Worm (Caenorhabditis elegans) whole organism, L4 larva: ENCODE measurements around the gene Y48E1C.4.

Source experiments
- F26F4.8 ChIP-seq: fragments of 200-800 bp; sonication (Bioruptor generic); conservative IDR thresholded peaks from 2 replicates; pipeline ENCODE4 v1.3.6; 2022; ENCODE audit warnings: missing genetic modification characterization, missing compliant biosample characterization
- F44E2.7 ChIP-seq: fragments of 200-800 bp; sonication (Bioruptor generic); IDR thresholded peaks from 2 replicates; pipeline ENCODE4 v2.1.2; 2022; ENCODE audit warnings: missing genetic modification characterization, missing compliant biosample characterization
- F49E8.2 ChIP-seq: sonication (generic microtip); optimal IDR thresholded peaks from 2 replicates; lab custom pipeline; 2016; ENCODE audit warnings: missing compliant biosample characterization, mild to moderate bottlenecking, missing genetic modification characterization, borderline replicate concordance
- R02D3.7 ChIP-seq: fragments of 150-350 bp; sonication (generic microtip); optimal IDR thresholded peaks from 3 replicates; lab custom pipeline; 2014; ENCODE audit warnings: missing biosample characterization, missing genetic modification characterization
- T20F7.1 ChIP-seq: fragments of 200-800 bp; sonication (Bioruptor generic); optimal IDR thresholded peaks from 2 replicates; lab custom pipeline; 2018; ENCODE audit warnings: mild to moderate bottlenecking, missing genetic modification characterization, missing compliant biosample characterization
- Y105C5A.15 ChIP-seq: fragments of 200-800 bp; sonication (Bioruptor generic); IDR thresholded peaks from 2 replicates; pipeline ENCODE4 v1.3.6; 2022; ENCODE audit warnings: missing genetic modification characterization, missing compliant biosample characterization
- Y75B8A.6 ChIP-seq: fragments of 200-800 bp; sonication (Bioruptor generic); IDR thresholded peaks from 2 replicates; pipeline ENCODE4 v1.3.6; 2022; ENCODE audit warnings: missing genetic modification reagents, missing genetic modification characterization, missing compliant biosample characterization
- ZK337.2 ChIP-seq: fragments of 200-800 bp; sonication (Bioruptor generic); IDR thresholded peaks from 2 replicates; pipeline ENCODE4 v1.3.6; 2022; ENCODE audit warnings: missing genetic modification reagents, missing genetic modification characterization, missing compliant biosample characterization
- ZK546.5 ChIP-seq, 2 experiments: sonication (generic microtip); optimal IDR thresholded peaks; 2 replicates each; lab custom pipeline; 2017; ENCODE audit warnings: missing biosample characterization in 2 of 2, missing genetic modification characterization in 2 of 2
- aly-2 ChIP-seq: sonication (generic microtip); optimal IDR thresholded peaks from 2 replicates; lab custom pipeline; 2018; ENCODE audit warnings: missing biosample characterization, missing genetic modification characterization
- ama-1 ChIP-seq: fragments of 150-350 bp; optimal IDR thresholded peaks from 2 replicates; lab custom pipeline; 2014; ENCODE audit warnings: inconsistent platforms, mixed read lengths
- attf-4 ChIP-seq: sonication (generic microtip); optimal IDR thresholded peaks from 3 replicates; lab custom pipeline; 2017; ENCODE audit warnings: missing biosample characterization, missing genetic modification characterization
- ceh-32 ChIP-seq: sonication (generic microtip); optimal IDR thresholded peaks from 2 replicates; lab custom pipeline; 2016; ENCODE audit warnings: mild to moderate bottlenecking, missing genetic modification characterization, missing compliant biosample characterization; ENCODE audit not compliant: poor library complexity
- ceh-44 ChIP-seq: fragments of 200-800 bp; sonication (Bioruptor generic); IDR thresholded peaks from 2 replicates; pipeline ENCODE4 v1.3.6; 2022; ENCODE audit warnings: missing genetic modification reagents, missing genetic modification characterization, missing compliant biosample characterization
- ceh-62 ChIP-seq: sonication (generic microtip); optimal IDR thresholded peaks from 2 replicates; lab custom pipeline; 2017; ENCODE audit warnings: missing biosample characterization, missing genetic modification characterization
- ces-1 ChIP-seq: fragments of 150-350 bp; sonication (generic microtip); optimal IDR thresholded peaks from 4 replicates; lab custom pipeline; 2014; ENCODE audit warnings: missing biosample characterization, missing genetic modification reagents, missing genetic modification characterization
- daf-16 ChIP-seq, 3 experiments: sonication (generic microtip); optimal IDR thresholded peaks; 2 replicates each; lab custom pipeline; 2016 to 2017; ENCODE audit warnings: missing genetic modification characterization in 3 of 3, missing genetic modification reagents in 3 of 3, mild to moderate bottlenecking in 2 of 3, missing compliant biosample characterization in 2 of 3, missing biosample characterization in 1 of 3, moderate library complexity in 1 of 3
- dmd-6 ChIP-seq: fragments of 200-800 bp; sonication (Bioruptor generic); IDR thresholded peaks from 2 replicates; pipeline ENCODE4 v1.3.6; 2022; ENCODE audit warnings: missing genetic modification reagents, missing genetic modification characterization, missing compliant biosample characterization
- gei-8 ChIP-seq: fragments of 200-800 bp; sonication (Bioruptor generic); optimal IDR thresholded peaks from 2 replicates; lab custom pipeline; 2018; ENCODE audit warnings: mild to moderate bottlenecking, missing genetic modification characterization, missing compliant biosample characterization
- hif-1 ChIP-seq, 2 experiments: sonication (generic microtip); optimal IDR thresholded peaks; 2 replicates each; lab custom pipeline; 2016 to 2017; ENCODE audit warnings: missing compliant biosample characterization in 2 of 2, missing genetic modification characterization in 2 of 2, missing genetic modification reagents in 2 of 2, missing genotype in 2 of 2, mild to moderate bottlenecking in 1 of 2
- lim-7 ChIP-seq: fragments of 200-800 bp; sonication (Bioruptor generic); IDR thresholded peaks from 2 replicates; pipeline ENCODE4 v1.3.6; 2022; ENCODE audit warnings: missing genetic modification characterization, missing compliant biosample characterization
- lin-1 ChIP-seq: fragments of 200-800 bp; sonication (Bioruptor generic); IDR thresholded peaks from 2 replicates; pipeline ENCODE4 v1.3.6; 2022; ENCODE audit warnings: missing genetic modification reagents, missing genetic modification characterization, missing compliant biosample characterization
- lin-13 ChIP-seq: fragments of 150-350 bp; optimal IDR thresholded peaks from 2 replicates; lab custom pipeline; 2014; ENCODE audit warnings: missing biosample characterization, missing genetic modification reagents, missing genetic modification characterization
- lin-38 ChIP-seq: fragments of 200-800 bp; sonication (Bioruptor generic); IDR thresholded peaks from 2 replicates; pipeline ENCODE4 v1.3.6; 2022; ENCODE audit warnings: missing genetic modification reagents, missing genetic modification characterization, missing compliant biosample characterization
- lin-39 ChIP-seq: fragments of 150-350 bp; optimal IDR thresholded peaks from 2 replicates; lab custom pipeline; 2014; ENCODE audit warnings: missing biosample characterization, missing genetic modification reagents, missing genetic modification characterization
- lsy-2 ChIP-seq, 2 experiments: fragments of 150-350 bp in 1 of 2; sonication (generic microtip) in 1 of 2; optimal IDR thresholded peaks; 2 replicates each; lab custom pipeline; 2014 to 2017; ENCODE audit warnings: missing biosample characterization in 2 of 2, missing genetic modification characterization in 2 of 2
- madf-9 ChIP-seq: fragments of 200-800 bp; sonication (Bioruptor generic); conservative IDR thresholded peaks from 2 replicates; pipeline ENCODE4 v1.3.6; 2022; ENCODE audit warnings: missing genetic modification reagents, missing genetic modification characterization, missing compliant biosample characterization
- mdl-1 ChIP-seq, 2 experiments: fragments of 150-350 bp in 1 of 2; sonication (generic microtip) in 1 of 2; optimal IDR thresholded peaks; 2 replicates each; lab custom pipeline; 2014 to 2017; ENCODE audit warnings: missing biosample characterization in 2 of 2, missing genetic modification characterization in 2 of 2
- mxl-2 ChIP-seq: fragments of 200-800 bp; sonication (Bioruptor generic); conservative IDR thresholded peaks from 2 replicates; pipeline ENCODE4 v1.3.6; 2022; ENCODE audit warnings: missing genetic modification reagents, missing genetic modification characterization, missing compliant biosample characterization
- mxl-3 ChIP-seq: fragments of 200-800 bp; sonication (Bioruptor generic); optimal IDR thresholded peaks from 2 replicates; lab custom pipeline; 2018; ENCODE audit warnings: mild to moderate bottlenecking, missing genetic modification characterization, missing compliant biosample characterization
- nhr-10 ChIP-seq: fragments of 150-350 bp; optimal IDR thresholded peaks from 2 replicates; lab custom pipeline; 2014; ENCODE audit warnings: missing biosample characterization, missing genetic modification characterization
- nhr-237 ChIP-seq: sonication (generic microtip); optimal IDR thresholded peaks from 2 replicates; lab custom pipeline; 2017; ENCODE audit warnings: missing biosample characterization, missing genetic modification characterization
- nhr-28 ChIP-seq: fragments of 150-350 bp; optimal IDR thresholded peaks from 2 replicates; lab custom pipeline; 2014; ENCODE audit warnings: missing biosample characterization, missing genetic modification characterization
- nhr-42 ChIP-seq: fragments of 200-800 bp; sonication (Bioruptor generic); IDR thresholded peaks from 2 replicates; pipeline ENCODE4 v1.3.6; 2022; ENCODE audit warnings: missing genetic modification characterization, missing compliant biosample characterization
- nhr-48 ChIP-seq: sonication (generic microtip); optimal IDR thresholded peaks from 2 replicates; lab custom pipeline; 2016; ENCODE audit warnings: mild to moderate bottlenecking, missing genetic modification characterization, missing compliant biosample characterization
- nhr-6 ChIP-seq: fragments of 150-350 bp; optimal IDR thresholded peaks from 2 replicates; lab custom pipeline; 2014; ENCODE audit warnings: missing biosample characterization, missing genetic modification characterization
- nhr-77 ChIP-seq: fragments of 150-350 bp; optimal IDR thresholded peaks from 2 replicates; lab custom pipeline; 2014; ENCODE audit warnings: missing biosample characterization, missing genetic modification characterization
- php-3 ChIP-seq: fragments of 200-800 bp; sonication (Bioruptor generic); IDR thresholded peaks from 2 replicates; pipeline ENCODE4 v1.3.6; 2022; ENCODE audit warnings: missing genetic modification reagents, missing genetic modification characterization, missing compliant biosample characterization
- rbr-2 ChIP-seq: sonication (generic microtip); optimal IDR thresholded peaks from 2 replicates; lab custom pipeline; 2016; ENCODE audit warnings: missing genotype, missing genetic modification characterization, missing compliant biosample characterization
- saeg-2 ChIP-seq: fragments of 200-800 bp; sonication (Bioruptor generic); IDR thresholded peaks from 2 replicates; pipeline ENCODE4 v1.3.6; 2022; ENCODE audit warnings: missing genetic modification reagents, missing genetic modification characterization, missing compliant biosample characterization
- set-16 ChIP-seq: fragments of 200-800 bp; sonication (Bioruptor generic); IDR thresholded peaks from 2 replicates; pipeline ENCODE4 v1.3.6; 2022; ENCODE audit warnings: missing genetic modification reagents, missing genetic modification characterization, missing compliant biosample characterization
- skn-1 ChIP-seq: fragments of 150-350 bp; optimal IDR thresholded peaks from 2 replicates; lab custom pipeline; 2014; ENCODE audit warnings: missing biosample characterization, missing genetic modification characterization
- tag-97 ChIP-seq: fragments of 200-800 bp; sonication (Bioruptor generic); IDR thresholded peaks from 2 replicates; pipeline ENCODE4 v1.3.6; 2022; ENCODE audit warnings: missing genetic modification characterization, missing compliant biosample characterization
- tra-1 ChIP-seq: fragments of 200-800 bp; sonication (Bioruptor generic); IDR thresholded peaks from 2 replicates; pipeline ENCODE4 v1.3.6; 2022; ENCODE audit warnings: missing genetic modification reagents, missing genetic modification characterization, missing compliant biosample characterization
- unc-39 ChIP-seq: sonication (generic microtip); optimal IDR thresholded peaks from 2 replicates; lab custom pipeline; 2017; ENCODE audit warnings: missing biosample characterization, missing genetic modification characterization
- unc-62 ChIP-seq, 3 experiments: fragments of 150-350 bp in 1 of 3; sonication (generic microtip); optimal IDR thresholded peaks in 2 of 3; peaks in 1 of 3; 1 replicate in 1 of 3; 2 replicates in 2 of 3; lab custom pipeline; 2014 to 2017; ENCODE audit warnings: missing biosample characterization in 3 of 3, missing genetic modification characterization in 3 of 3, missing genetic modification reagents in 3 of 3, missing genotype in 1 of 3
- zfp-2 ChIP-seq: sonication (generic microtip); optimal IDR thresholded peaks from 2 replicates; lab custom pipeline; 2016; ENCODE audit warnings: mild to moderate bottlenecking, missing genetic modification characterization, missing compliant biosample characterization
- zip-2 ChIP-seq: fragments of 150-350 bp; optimal IDR thresholded peaks from 2 replicates; lab custom pipeline; 2014; ENCODE audit warnings: missing biosample characterization, missing genetic modification characterization
- ztf-11 ChIP-seq: fragments of 150-350 bp; optimal IDR thresholded peaks from 2 replicates; lab custom pipeline; 2014; ENCODE audit warnings: missing biosample characterization, missing genetic modification characterization
- ztf-7 ChIP-seq: fragments of 150-350 bp; optimal IDR thresholded peaks from 2 replicates; lab custom pipeline; 2014; ENCODE audit warnings: missing biosample characterization, missing genetic modification characterization

Y48E1C.4 gene

ce11 chrII:13469043-13469652 is 32.5 kb upstream of the Y48E1C.4 start, which contains the start of gene E01G4.3 (continued):
- no peak for TF ChIP-seq ceh-62 (tag; lab: Kevin White, UChicago)
- TF ChIP-seq lin-39 (tag; lab: Kevin White, UChicago) = no peak
- TF ChIP-seq F49E8.2 (tag; lab: Kevin White, UChicago) = no peak
- TF ChIP-seq nhr-42 (GFP tag; lab: Robert Waterston, UW) = peak; percentile 11; the same call in 1 of the 2 replicates
- TF ChIP-seq ama-1 = no peak
- peak in 1 of 2 experiments; percentile 97 for TF ChIP-seq unc-62 (GFP tag; optimal IDR thresholded peaks at IDR 0.05 in 1 of 2; lab: Kevin White, UChicago)
- no peak for TF ChIP-seq unc-62 (tag; optimal IDR thresholded peaks at IDR 0.05; lab: Kevin White, UChicago)
- no peak for TF ChIP-seq zip-2 (tag; lab: Kevin White, UChicago)
- TF ChIP-seq lin-1 (GFP tag; lab: Robert Waterston, UW) = peak; percentile 73; the same call in 1 of the 2 replicates
- TF ChIP-seq saeg-2 (GFP tag; lab: Robert Waterston, UW) = peak; percentile 68; the same call in 1 of the 2 replicates
- peak in 1 of 2 experiments; percentile 91 for TF ChIP-seq hif-1 (tag; optimal IDR thresholded peaks at IDR 0.05; lab: Kevin White, UChicago)
- TF ChIP-seq F44E2.7 = no peak
- peak; percentile 86 for TF ChIP-seq nhr-10 (tag; lab: Kevin White, UChicago)
- TF ChIP-seq aly-2 (tag; lab: Kevin White, UChicago) = no peak
- TF ChIP-seq ceh-44 (GFP tag; lab: Robert Waterston, UW) = no peak
- peak; percentile 52 for TF ChIP-seq gei-8 (GFP tag; lab: Kevin White, UChicago)
- no peak for TF ChIP-seq nhr-237 (tag; lab: Kevin White, UChicago)
- TF ChIP-seq skn-1 (tag; lab: Kevin White, UChicago) = no peak
- no peak for TF ChIP-seq rbr-2
- TF ChIP-seq nhr-6 (tag; lab: Kevin White, UChicago) = peak; percentile 31
- no peak for TF ChIP-seq ceh-32 (tag; lab: Kevin White, UChicago)
- TF ChIP-seq php-3 = peak; percentile 53
- no peak for TF ChIP-seq ZK337.2
- TF ChIP-seq dmd-6 (GFP tag; lab: Robert Waterston, UW) = peak; percentile 98
- peak; percentile 94 for TF ChIP-seq nhr-28 (tag; lab: Kevin White, UChicago)
- TF ChIP-seq F26F4.8 (GFP tag; lab: Robert Waterston, UW) = no peak
- no peak for TF ChIP-seq Y75B8A.6
- peak in 1 of 2 experiments; percentile 68 for TF ChIP-seq daf-16 (GFP tag; optimal IDR thresholded peaks at IDR 0.05; lab: Kevin White, UChicago)
- TF ChIP-seq daf-16 (tag; optimal IDR thresholded peaks at IDR 0.05; lab: Kevin White, UChicago) = peak; percentile 96
- no peak for TF ChIP-seq lim-7 (GFP tag; lab: Robert Waterston, UW)
- TF ChIP-seq mdl-1 (tag; optimal IDR thresholded peaks at IDR 0.05; lab: Kevin White, UChicago) = peak; percentile 72 to 86
- no peak for TF ChIP-seq madf-9 (GFP tag; lab: Robert Waterston, UW)
- no peak for TF ChIP-seq set-16
- TF ChIP-seq lin-38 (GFP tag; lab: Robert Waterston, UW) = peak; percentile 39; the same call in 1 of the 2 replicates
- no peak for TF ChIP-seq ztf-11 (tag; lab: Kevin White, UChicago)
- TF ChIP-seq nhr-48 = peak; percentile 97
- no peak for TF ChIP-seq ces-1 (GFP tag; lab: Kevin White, UChicago)
- TF ChIP-seq tra-1 (GFP tag; lab: Robert Waterston, UW) = peak; percentile 86
- TF ChIP-seq Y105C5A.15 (GFP tag; lab: Robert Waterston, UW) = no peak
- TF ChIP-seq mxl-3 (GFP tag; lab: Kevin White, UChicago) = peak; percentile 70
- peak; percentile 100 for TF ChIP-seq mxl-2 (GFP tag; lab: Robert Waterston, UW)
- TF ChIP-seq lsy-2 (tag; optimal IDR thresholded peaks at IDR 0.05; lab: Kevin White, UChicago) = peak; percentile 14 to 34
- no peak for TF ChIP-seq zfp-2
- peak; percentile 53 for TF ChIP-seq T20F7.1 (GFP tag; lab: Kevin White, UChicago)
- TF ChIP-seq nhr-77 (tag; lab: Kevin White, UChicago) = peak; percentile 79
- no peak for TF ChIP-seq unc-39
- TF ChIP-seq ZK546.5 (tag; optimal IDR thresholded peaks at IDR 0.05; lab: Kevin White, UChicago) = no peak
- TF ChIP-seq lin-13 (GFP tag; lab: Kevin White, UChicago) = no peak
- TF ChIP-seq attf-4 (tag; lab: Kevin White, UChicago) = no peak
- TF ChIP-seq R02D3.7 (tag; lab: Kevin White, UChicago) = no peak
- TF ChIP-seq ztf-7 = peak; percentile 76
- no peak for TF ChIP-seq tag-97 (GFP tag; lab: Robert Waterston, UW)
